Worm (Caenorhabditis elegans) whole organism, L4 larva: Measurements from ENCODE around the gene Y39D8A.1.
A peak's percentile ranks its signal among the peaks of the same experiment; 100 is the strongest.

Experiments
- F26F4.8 ChIP-seq: fragments of 200-800 bp; sonication (Bioruptor generic); conservative IDR thresholded peaks from 2 replicates; pipeline ENCODE4 v1.3.6; 2022; ENCODE audit warnings: missing genetic modification characterization, missing compliant biosample characterization
- F44E2.7 ChIP-seq: fragments of 200-800 bp; sonication (Bioruptor generic); IDR thresholded peaks from 2 replicates; pipeline ENCODE4 v2.1.2; 2022; ENCODE audit warnings: missing genetic modification characterization, missing compliant biosample characterization
- F49E8.2 ChIP-seq: sonication (generic microtip); optimal IDR thresholded peaks from 2 replicates; lab custom pipeline; 2016; ENCODE audit warnings: missing compliant biosample characterization, mild to moderate bottlenecking, missing genetic modification characterization, borderline replicate concordance
- Y105C5A.15 ChIP-seq: fragments of 200-800 bp; sonication (Bioruptor generic); IDR thresholded peaks from 2 replicates; pipeline ENCODE4 v1.3.6; 2022; ENCODE audit warnings: missing genetic modification characterization, missing compliant biosample characterization
- Y48G9A.11 ChIP-seq: fragments of 200-800 bp; sonication (Bioruptor generic); IDR thresholded peaks from 2 replicates; pipeline ENCODE4 v1.3.6; 2022; ENCODE audit warnings: missing genetic modification reagents, missing genetic modification characterization, missing compliant biosample characterization
- Y75B8A.6 ChIP-seq: fragments of 200-800 bp; sonication (Bioruptor generic); IDR thresholded peaks from 2 replicates; pipeline ENCODE4 v1.3.6; 2022; ENCODE audit warnings: missing genetic modification reagents, missing genetic modification characterization, missing compliant biosample characterization
- ZK337.2 ChIP-seq: fragments of 200-800 bp; sonication (Bioruptor generic); IDR thresholded peaks from 2 replicates; pipeline ENCODE4 v1.3.6; 2022; ENCODE audit warnings: missing genetic modification reagents, missing genetic modification characterization, missing compliant biosample characterization
- aha-1 ChIP-seq: fragments of 150-350 bp; peaks from one replicate; lab custom pipeline; 2014; ENCODE audit warnings: missing biosample characterization, missing genetic modification characterization
- arid-1 ChIP-seq: fragments of 200-800 bp; sonication (Bioruptor generic); conservative IDR thresholded peaks from 2 replicates; pipeline ENCODE4 v1.3.6; 2022; ENCODE audit warnings: missing genetic modification reagents, missing genetic modification characterization, missing compliant biosample characterization
- ceh-82 ChIP-seq: sonication (generic microtip); optimal IDR thresholded peaks from 2 replicates; lab custom pipeline; 2017; ENCODE audit warnings: missing biosample characterization, missing genetic modification characterization
- ctbp-1 ChIP-seq: fragments of 200-800 bp; sonication (Bioruptor generic); IDR thresholded peaks from 2 replicates; pipeline ENCODE4 v1.3.6; 2022; ENCODE audit warnings: missing genetic modification reagents, missing genetic modification characterization, missing compliant biosample characterization
- daf-16 ChIP-seq, 3 experiments: sonication (generic microtip); optimal IDR thresholded peaks; 2 replicates each; lab custom pipeline; 2016 to 2017; ENCODE audit warnings: missing genetic modification characterization in 3 of 3, missing genetic modification reagents in 3 of 3, mild to moderate bottlenecking in 2 of 3, missing compliant biosample characterization in 2 of 3, missing biosample characterization in 1 of 3, moderate library complexity in 1 of 3
- daf-19 ChIP-seq: fragments of 200-800 bp; sonication (Bioruptor generic); conservative IDR thresholded peaks from 2 replicates; pipeline ENCODE4 v1.3.6; 2022; ENCODE audit warnings: missing genetic modification characterization, missing compliant biosample characterization
- daf-8 ChIP-seq: fragments of 200-800 bp; sonication (Bioruptor generic); IDR thresholded peaks from 2 replicates; pipeline ENCODE4 v1.3.6; 2022; ENCODE audit warnings: missing genetic modification characterization, missing compliant biosample characterization
- dmd-6 ChIP-seq: fragments of 200-800 bp; sonication (Bioruptor generic); IDR thresholded peaks from 2 replicates; pipeline ENCODE4 v1.3.6; 2022; ENCODE audit warnings: missing genetic modification reagents, missing genetic modification characterization, missing compliant biosample characterization
- duxl-1 ChIP-seq: sonication (generic microtip); optimal IDR thresholded peaks from 2 replicates; lab custom pipeline; 2016; ENCODE audit warnings: mild to moderate bottlenecking, missing genetic modification characterization, moderate library complexity, missing compliant biosample characterization; ENCODE audit not compliant: poor library complexity
- dve-1 ChIP-seq: sonication (generic microtip); optimal IDR thresholded peaks from 2 replicates; lab custom pipeline; 2017; ENCODE audit warnings: antibody characterized with exemption, mild to moderate bottlenecking, missing genetic modification characterization, missing compliant biosample characterization; ENCODE audit not compliant: insufficient read depth
- egl-43 ChIP-seq: fragments of 200-800 bp; sonication (Bioruptor generic); IDR thresholded peaks from 2 replicates; pipeline ENCODE4 v1.3.6; 2022; ENCODE audit warnings: missing genetic modification reagents, missing genetic modification characterization, missing compliant biosample characterization
- gei-8 ChIP-seq: fragments of 200-800 bp; sonication (Bioruptor generic); optimal IDR thresholded peaks from 2 replicates; lab custom pipeline; 2018; ENCODE audit warnings: mild to moderate bottlenecking, missing genetic modification characterization, missing compliant biosample characterization
- hlh-11 ChIP-seq: fragments of 200-800 bp; sonication (Bioruptor generic); optimal IDR thresholded peaks from 2 replicates; lab custom pipeline; 2018; ENCODE audit warnings: mild to moderate bottlenecking, missing genetic modification characterization, missing compliant biosample characterization
- lim-7 ChIP-seq: fragments of 200-800 bp; sonication (Bioruptor generic); IDR thresholded peaks from 2 replicates; pipeline ENCODE4 v1.3.6; 2022; ENCODE audit warnings: missing genetic modification characterization, missing compliant biosample characterization
- lin-1 ChIP-seq: fragments of 200-800 bp; sonication (Bioruptor generic); IDR thresholded peaks from 2 replicates; pipeline ENCODE4 v1.3.6; 2022; ENCODE audit warnings: missing genetic modification reagents, missing genetic modification characterization, missing compliant biosample characterization
- lin-15B ChIP-seq: fragments of 150-350 bp; sonication (generic microtip); optimal IDR thresholded peaks from 3 replicates; lab custom pipeline; 2014; ENCODE audit warnings: missing biosample characterization, missing genetic modification characterization
- lin-38 ChIP-seq: fragments of 200-800 bp; sonication (Bioruptor generic); IDR thresholded peaks from 2 replicates; pipeline ENCODE4 v1.3.6; 2022; ENCODE audit warnings: missing genetic modification reagents, missing genetic modification characterization, missing compliant biosample characterization
- lsy-2 ChIP-seq, 2 experiments: fragments of 150-350 bp in 1 of 2; sonication (generic microtip) in 1 of 2; optimal IDR thresholded peaks; 2 replicates each; lab custom pipeline; 2014 to 2017; ENCODE audit warnings: missing biosample characterization in 2 of 2, missing genetic modification characterization in 2 of 2
- madf-5 ChIP-seq, 2 experiments: fragments of 200-800 bp; sonication (Bioruptor generic); IDR thresholded peaks; 2 replicates each; pipeline ENCODE4 v1.3.6; 2022; ENCODE audit warnings: missing compliant biosample characterization in 2 of 2, missing genetic modification characterization in 2 of 2
- nhr-10 ChIP-seq: fragments of 150-350 bp; optimal IDR thresholded peaks from 2 replicates; lab custom pipeline; 2014; ENCODE audit warnings: missing biosample characterization, missing genetic modification characterization
- nhr-111 ChIP-seq: fragments of 200-800 bp; sonication (Bioruptor generic); optimal IDR thresholded peaks from 2 replicates; lab custom pipeline; 2018; ENCODE audit warnings: mild to moderate bottlenecking, missing genetic modification characterization, missing compliant biosample characterization
- nhr-237 ChIP-seq: sonication (generic microtip); optimal IDR thresholded peaks from 2 replicates; lab custom pipeline; 2017; ENCODE audit warnings: missing biosample characterization, missing genetic modification characterization
- nhr-28 ChIP-seq: fragments of 150-350 bp; optimal IDR thresholded peaks from 2 replicates; lab custom pipeline; 2014; ENCODE audit warnings: missing biosample characterization, missing genetic modification characterization
- nhr-42 ChIP-seq: fragments of 200-800 bp; sonication (Bioruptor generic); IDR thresholded peaks from 2 replicates; pipeline ENCODE4 v1.3.6; 2022; ENCODE audit warnings: missing genetic modification characterization, missing compliant biosample characterization
- nhr-48 ChIP-seq: sonication (generic microtip); optimal IDR thresholded peaks from 2 replicates; lab custom pipeline; 2016; ENCODE audit warnings: mild to moderate bottlenecking, missing genetic modification characterization, missing compliant biosample characterization
- nhr-6 ChIP-seq: fragments of 150-350 bp; optimal IDR thresholded peaks from 2 replicates; lab custom pipeline; 2014; ENCODE audit warnings: missing biosample characterization, missing genetic modification characterization
- php-3 ChIP-seq: fragments of 200-800 bp; sonication (Bioruptor generic); IDR thresholded peaks from 2 replicates; pipeline ENCODE4 v1.3.6; 2022; ENCODE audit warnings: missing genetic modification reagents, missing genetic modification characterization, missing compliant biosample characterization
- pqm-1 ChIP-seq: sonication (generic microtip); optimal IDR thresholded peaks from 2 replicates; lab custom pipeline; 2017; ENCODE audit warnings: missing biosample characterization, missing genetic modification characterization
- saeg-2 ChIP-seq: fragments of 200-800 bp; sonication (Bioruptor generic); IDR thresholded peaks from 2 replicates; pipeline ENCODE4 v1.3.6; 2022; ENCODE audit warnings: missing genetic modification reagents, missing genetic modification characterization, missing compliant biosample characterization
- set-16 ChIP-seq: fragments of 200-800 bp; sonication (Bioruptor generic); IDR thresholded peaks from 2 replicates; pipeline ENCODE4 v1.3.6; 2022; ENCODE audit warnings: missing genetic modification reagents, missing genetic modification characterization, missing compliant biosample characterization
- snpc-1.2 ChIP-seq: fragments of 200-800 bp; sonication (Bioruptor generic); IDR thresholded peaks from 2 replicates; pipeline ENCODE4 v1.3.6; 2022; ENCODE audit warnings: missing genetic modification reagents, missing genetic modification characterization, missing compliant biosample characterization
- unc-39 ChIP-seq: sonication (generic microtip); optimal IDR thresholded peaks from 2 replicates; lab custom pipeline; 2017; ENCODE audit warnings: missing biosample characterization, missing genetic modification characterization
- unc-62 ChIP-seq, 3 experiments: fragments of 150-350 bp in 1 of 3; sonication (generic microtip); optimal IDR thresholded peaks in 2 of 3; peaks in 1 of 3; 1 replicate in 1 of 3; 2 replicates in 2 of 3; lab custom pipeline; 2014 to 2017; ENCODE audit warnings: missing biosample characterization in 3 of 3, missing genetic modification characterization in 3 of 3, missing genetic modification reagents in 3 of 3, missing genotype in 1 of 3
- zfp-3 ChIP-seq: fragments of 200-800 bp; sonication (Bioruptor generic); conservative IDR thresholded peaks from 2 replicates; pipeline ENCODE4 v1.3.6; 2022; ENCODE audit warnings: missing genetic modification reagents, missing genetic modification characterization, missing compliant biosample characterization
- zip-2 ChIP-seq: fragments of 150-350 bp; optimal IDR thresholded peaks from 2 replicates; lab custom pipeline; 2014; ENCODE audit warnings: missing biosample characterization, missing genetic modification characterization
- ztf-11 ChIP-seq: fragments of 150-350 bp; optimal IDR thresholded peaks from 2 replicates; lab custom pipeline; 2014; ENCODE audit warnings: missing biosample characterization, missing genetic modification characterization

Y39D8A.1 gene

DNA sequence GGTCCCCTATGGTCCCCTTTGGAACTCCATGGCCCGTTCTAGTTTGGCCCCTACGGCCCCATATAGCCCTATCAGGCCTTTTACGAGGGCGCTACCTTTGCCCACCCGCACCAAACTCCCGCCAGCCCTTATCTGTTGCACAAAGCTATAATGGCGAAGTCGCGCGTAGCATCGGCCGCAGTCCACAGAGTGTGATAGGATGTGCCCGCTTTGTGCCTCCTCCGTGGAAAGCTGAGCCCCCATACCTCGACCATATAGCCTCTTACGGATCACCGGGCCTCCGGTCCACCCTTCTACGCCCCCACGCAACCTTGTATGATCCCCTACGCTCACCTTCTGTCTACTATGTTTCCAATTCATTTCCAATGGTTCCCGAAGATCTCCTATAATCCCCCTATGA, 28.5 kb downstream of the Y39D8A.1 start:
- TF ChIP-seq lin-1 (GFP tag; lab: Robert Waterston, UW) (no peak), unc-39 (tag; lab: Kevin White, UChicago) (no peak), set-16 (GFP tag; lab: Robert Waterston, UW) (peak; percentile 58), ZK337.2 (GFP tag; lab: Robert Waterston, UW) (no peak), F44E2.7 (GFP tag; lab: Robert Waterston, UW) (0 out of 2 replicates have a peak, but pooled peaks have one; percentile 9), lim-7 (no peak), unc-62 (GFP tag; optimal IDR thresholded peaks at IDR 0.05 in 1 of 2; lab: Kevin White, UChicago) (peak in 1 of 2 experiments; percentile 27), unc-62 (tag; optimal IDR thresholded peaks at IDR 0.05; lab: Kevin White, UChicago) (no peak)

DNA sequence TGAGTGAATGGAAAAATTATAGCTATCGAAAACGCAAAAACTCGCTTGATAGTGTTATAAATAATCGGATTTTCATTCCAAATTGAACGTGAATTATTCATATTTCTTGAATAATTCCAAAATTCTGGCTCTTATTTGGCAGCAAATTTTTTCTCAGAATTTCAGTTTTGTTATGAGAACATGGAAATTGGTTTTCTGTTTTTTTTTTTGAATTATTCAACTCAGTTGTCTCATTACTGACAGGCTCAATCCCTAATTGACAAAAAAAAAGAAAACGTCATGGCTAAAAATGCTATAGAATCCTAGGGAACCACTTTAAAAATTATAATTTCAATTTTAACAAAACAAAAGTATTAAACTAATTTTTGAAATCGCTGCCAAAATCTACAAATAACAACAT, 30.6 kb downstream of the Y39D8A.1 start, which contains the start of gene srh-35:
srh-35 (minus strand) TSS at position 101 of the 400 bp plus-strand sequence.
- TF ChIP-seq zip-2 (tag; lab: Kevin White, UChicago) (no peak), nhr-111 (no peak), nhr-10 (no peak), lsy-2 (tag; optimal IDR thresholded peaks at IDR 0.05; lab: Kevin White, UChicago) (no peak), daf-8 (GFP tag; lab: Robert Waterston, UW) (no peak), gei-8 (no peak), F49E8.2 (tag; lab: Kevin White, UChicago) (no peak), saeg-2 (GFP tag; lab: Robert Waterston, UW) (no peak), ctbp-1 (GFP tag; lab: Robert Waterston, UW) (no peak), Y48G9A.11 (GFP tag; lab: Robert Waterston, UW) (no peak), nhr-42 (GFP tag; lab: Robert Waterston, UW) (no peak), snpc-1.2 (GFP tag; lab: Robert Waterston, UW) (no peak)

DNA sequence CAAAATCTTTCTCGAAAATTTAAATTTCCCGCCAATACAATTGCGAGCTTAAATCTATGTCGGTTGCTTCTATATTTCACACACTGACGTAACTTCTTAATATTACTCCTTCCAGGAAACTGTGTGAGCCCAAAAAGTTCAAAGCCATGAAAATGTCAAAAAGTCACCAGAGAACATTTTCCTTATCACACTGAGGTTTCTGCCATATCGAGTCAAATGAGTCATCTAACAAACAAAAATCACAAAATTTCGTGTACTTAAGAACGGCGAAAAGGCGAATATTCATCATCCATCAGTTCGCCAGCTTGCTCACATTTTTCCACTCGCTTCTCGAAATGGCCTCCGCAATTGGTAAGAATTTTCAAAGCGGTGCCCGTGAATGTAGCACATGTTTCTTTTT, 31.2 kb downstream of the Y39D8A.1 start, which contains the start of gene M02H5.8:
M02H5.8 (plus strand) TSS at position 297 of the 400 bp plus-strand sequence.
- TF ChIP-seq nhr-28 (tag; lab: Kevin White, UChicago) = peak; percentile 69
- TF ChIP-seq hlh-11 (tag; lab: Kevin White, UChicago) = peak; percentile 45
- peak; percentile 48 for TF ChIP-seq pqm-1 (tag; lab: Kevin White, UChicago)
- peak; percentile 11 for TF ChIP-seq nhr-6
- no peak for TF ChIP-seq ztf-11
- TF ChIP-seq lin-38 (GFP tag; lab: Robert Waterston, UW) = no peak
- no peak for TF ChIP-seq daf-19 (GFP tag; lab: Robert Waterston, UW)
- no peak for TF ChIP-seq duxl-1 (tag; lab: Kevin White, UChicago)
- no peak for TF ChIP-seq daf-16 (GFP tag; optimal IDR thresholded peaks at IDR 0.05; lab: Kevin White, UChicago)
- peak; percentile 47 for TF ChIP-seq daf-16 (tag; optimal IDR thresholded peaks at IDR 0.05; lab: Kevin White, UChicago)
- TF ChIP-seq dmd-6 (GFP tag; lab: Robert Waterston, UW) = peak; percentile 76
- TF ChIP-seq aha-1 (tag; lab: Kevin White, UChicago) = peak; percentile 94
- TF ChIP-seq F26F4.8 = no peak

DNA sequence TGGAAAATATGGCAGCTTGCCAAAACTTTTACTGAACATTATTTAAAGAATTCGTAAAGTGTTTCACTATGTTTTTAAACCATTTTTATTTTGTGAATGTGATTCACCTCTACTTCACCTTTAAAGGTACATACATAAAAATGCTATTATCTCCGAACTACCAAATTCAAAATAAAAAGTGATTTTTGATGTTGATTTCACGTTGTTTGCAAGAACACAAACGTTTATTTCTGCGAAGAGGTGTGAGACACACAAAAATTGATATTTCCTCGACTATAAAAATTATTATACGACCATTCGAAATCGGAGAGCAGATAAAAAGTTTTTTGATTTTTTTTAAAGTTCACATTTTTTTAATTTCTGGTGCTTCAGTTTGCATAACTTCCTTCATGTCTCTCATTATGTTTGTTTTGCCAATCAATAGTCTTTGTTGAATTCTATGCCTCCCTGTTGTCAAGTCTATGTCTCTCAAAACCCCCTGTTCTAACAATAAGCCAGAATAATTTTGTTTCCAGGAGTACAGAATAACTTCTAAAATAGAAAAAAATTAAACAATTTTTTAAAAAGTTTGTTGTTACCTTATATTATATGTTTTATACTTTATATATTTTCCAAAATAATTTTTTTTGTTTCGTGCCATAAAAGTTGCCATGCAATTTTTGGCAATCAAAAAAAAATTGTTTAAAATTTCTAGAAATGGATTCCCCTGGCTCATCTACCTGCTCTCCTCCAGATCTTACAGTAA, 32.4 kb downstream of the Y39D8A.1 start, which contains the start of gene nhr-123:
nhr-123 (plus strand) TSS at position 695 of the 745 bp plus-strand sequence.
- no peak for TF ChIP-seq arid-1 (GFP tag; lab: Robert Waterston, UW)
- TF ChIP-seq Y75B8A.6 = no peak
- peak in 1 of 2 experiments; percentile 25 for TF ChIP-seq unc-62 (GFP tag; optimal IDR thresholded peaks at IDR 0.05 in 1 of 2; lab: Kevin White, UChicago)
- TF ChIP-seq unc-62 (tag; optimal IDR thresholded peaks at IDR 0.05; lab: Kevin White, UChicago) = no peak
- TF ChIP-seq madf-5 (GFP tag; IDR thresholded peaks at IDR 0.05; lab: Robert Waterston, UW) = no peak
- no peak for TF ChIP-seq lin-15B (tag; lab: Kevin White, UChicago)
- no peak for TF ChIP-seq nhr-10
- TF ChIP-seq lin-1 (GFP tag; lab: Robert Waterston, UW) = no peak
- TF ChIP-seq egl-43 (GFP tag; lab: Robert Waterston, UW) = no peak
- TF ChIP-seq ctbp-1 (GFP tag; lab: Robert Waterston, UW) = no peak
- no peak for TF ChIP-seq daf-16 (GFP tag; optimal IDR thresholded peaks at IDR 0.05; lab: Kevin White, UChicago)
- peak; percentile 67 for TF ChIP-seq daf-16 (tag; optimal IDR thresholded peaks at IDR 0.05; lab: Kevin White, UChicago)
- no peak for TF ChIP-seq nhr-48 (tag; lab: Kevin White, UChicago)
- no peak for TF ChIP-seq ceh-82 (tag; lab: Kevin White, UChicago)
- TF ChIP-seq ztf-11 = no peak
- no peak for TF ChIP-seq zfp-3 (GFP tag; lab: Robert Waterston, UW)
- TF ChIP-seq nhr-28 (tag; lab: Kevin White, UChicago) = peak; percentile 46
- TF ChIP-seq lim-7 = no peak
- peak; percentile 5 for TF ChIP-seq dve-1 (tag; lab: Kevin White, UChicago)
- 0 out of 2 replicates have a peak, but pooled peaks have one; percentile 21 for TF ChIP-seq php-3 (GFP tag; lab: Robert Waterston, UW)
- no peak for TF ChIP-seq Y105C5A.15
- TF ChIP-seq nhr-237 (tag; lab: Kevin White, UChicago) = no peak
